Worm (Caenorhabditis elegans) whole organism, late embryonic: ENCODE results near the gene ptp-4A2.

Experiments
- ceh-18 ChIP-seq: sonication (generic microtip); optimal IDR thresholded peaks from 2 replicates; lab custom pipeline; 2016; ENCODE audit warnings: missing genetic modification characterization, missing compliant biosample characterization
- ceh-24 ChIP-seq: sonication (generic microtip); optimal IDR thresholded peaks from 2 replicates; lab custom pipeline; 2016; ENCODE audit warnings: mild to moderate bottlenecking, missing genetic modification characterization, missing compliant biosample characterization
- ceh-31 ChIP-seq: sonication (generic microtip); optimal IDR thresholded peaks from 2 replicates; lab custom pipeline; 2016; ENCODE audit warnings: missing genetic modification characterization, missing compliant biosample characterization
- ceh-34 ChIP-seq: sonication (generic microtip); optimal IDR thresholded peaks from 2 replicates; lab custom pipeline; 2016; ENCODE audit warnings: mild to moderate bottlenecking, missing genetic modification characterization, missing compliant biosample characterization
- elt-4 ChIP-seq: sonication (generic microtip); optimal IDR thresholded peaks from 2 replicates; lab custom pipeline; 2016; ENCODE audit warnings: missing genetic modification characterization, missing compliant biosample characterization
- ets-4 ChIP-seq: sonication (generic microtip); optimal IDR thresholded peaks from 2 replicates; lab custom pipeline; 2016; ENCODE audit warnings: missing genetic modification characterization, missing compliant biosample characterization
- fax-1 ChIP-seq: sonication (generic microtip); optimal IDR thresholded peaks from 2 replicates; lab custom pipeline; 2016; ENCODE audit warnings: missing genotype, missing genetic modification characterization, missing compliant biosample characterization
- fkh-10 ChIP-seq: fragments of 150-350 bp; optimal IDR thresholded peaks from 2 replicates; lab custom pipeline; 2014; ENCODE audit warnings: missing biosample characterization, missing genetic modification reagents, missing genetic modification characterization
- lin-11 ChIP-seq: fragments of 200-800 bp; sonication (Bioruptor generic); optimal IDR thresholded peaks from 2 replicates; lab custom pipeline; 2018; ENCODE audit warnings: mild to moderate bottlenecking, missing genetic modification characterization, missing compliant biosample characterization
- sox-4 ChIP-seq: sonication (generic microtip); optimal IDR thresholded peaks from 2 replicates; lab custom pipeline; 2017; ENCODE audit warnings: mild to moderate bottlenecking, missing genetic modification characterization, inconsistent platforms, missing compliant biosample characterization
- tbx-2 ChIP-seq: sonication (generic microtip); optimal IDR thresholded peaks from 2 replicates; lab custom pipeline; 2016; ENCODE audit warnings: missing genetic modification characterization, missing compliant biosample characterization

DNA sequence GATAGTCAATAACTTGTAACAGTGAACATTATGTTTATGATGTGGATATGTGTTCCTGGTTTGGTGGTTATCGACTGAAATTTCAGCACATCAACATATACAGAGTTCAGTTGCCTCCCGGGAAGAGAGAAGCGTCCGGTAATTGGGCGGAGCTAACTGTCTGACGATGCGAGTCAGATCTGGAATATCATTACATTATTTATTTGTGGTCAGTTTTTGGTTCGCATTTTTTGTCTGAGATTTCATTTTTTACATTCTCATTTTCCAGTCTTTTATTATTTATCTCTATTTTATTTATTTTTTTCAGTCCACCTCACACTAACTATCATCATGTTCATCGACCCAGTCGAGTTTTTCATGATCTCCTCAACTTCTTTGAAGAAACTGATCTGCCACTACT lies 17.3 kb downstream of the ptp-4A2 start, which contains the start of gene T22B2.1:
- no peak for TF ChIP-seq fkh-10 (GFP tag; lab: Kevin White, UChicago)
- TF ChIP-seq ets-4 (tag; lab: Kevin White, UChicago) = no peak
- no peak for TF ChIP-seq ceh-34
- no peak for TF ChIP-seq sox-4 (tag; lab: Kevin White, UChicago)
- no peak for TF ChIP-seq ceh-18 (tag; lab: Kevin White, UChicago)
- TF ChIP-seq tbx-2 (tag; lab: Kevin White, UChicago) = no peak
- no peak for TF ChIP-seq ceh-31 (tag; lab: Kevin White, UChicago)
- TF ChIP-seq elt-4 (tag; lab: Kevin White, UChicago) = no peak
- no peak for TF ChIP-seq fax-1 (tag; lab: Kevin White, UChicago)
- TF ChIP-seq lin-11 = no peak
- no peak for TF ChIP-seq ceh-24
